Worm (Caenorhabditis elegans): Measurements from ENCODE around the gene F54D10.7.

DNA sequence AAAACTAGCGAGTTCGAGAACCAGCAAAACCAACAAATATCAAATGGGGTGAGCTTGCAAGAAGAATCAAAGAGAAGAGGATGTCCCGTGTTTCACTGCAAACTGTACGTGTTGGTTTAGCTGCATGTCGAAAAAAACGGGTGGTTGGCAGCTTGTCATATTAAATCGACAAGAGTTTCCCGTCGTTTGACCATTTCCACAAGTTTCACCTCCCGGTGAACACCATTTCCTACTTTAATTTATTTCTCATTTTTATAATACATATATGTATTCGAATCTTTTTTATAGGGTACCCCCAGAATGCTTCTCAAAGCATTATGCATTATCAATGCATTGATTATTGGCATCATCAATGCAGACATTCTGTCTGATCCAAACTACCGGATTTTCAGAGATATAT, 25.8 kb downstream of the F54D10.7 start, which contains the start of gene Y8A9A.2:
- TF ChIP-seq ztf-11 (tag; optimal IDR thresholded peaks at IDR 0.05) (no peak), nhr-237 (tag; optimal IDR thresholded peaks at IDR 0.05) (no peak), elt-3 (tag; optimal IDR thresholded peaks at IDR 0.05) (no peak), mdl-1 (tag; optimal IDR thresholded peaks at IDR 0.05) (no peak), zag-1 (tag; optimal IDR thresholded peaks at IDR 0.05) (no peak), lin-39 (tag; optimal IDR thresholded peaks at IDR 0.05) (no peak), unc-39 (tag; optimal IDR thresholded peaks at IDR 0.05) (no peak), snpc-4 (tag; optimal IDR thresholded peaks at IDR 0.05) (no peak), nhr-25 (tag; optimal IDR thresholded peaks at IDR 0.05) (no peak), ama-1 (optimal IDR thresholded peaks at IDR 0.05) (no peak), egl-27 (tag; optimal IDR thresholded peaks at IDR 0.05) (no peak)
